Worm (Caenorhabditis elegans) whole organism, young adult: ENCODE data around the gene F42C5.9.

Experiments used
- B0035.1 ChIP-seq: sonication (generic microtip); optimal IDR thresholded peaks from 2 replicates; lab custom pipeline; 2016; ENCODE audit warnings: missing genetic modification characterization, mild to moderate bottlenecking, missing compliant biosample characterization, missing genotype, missing genetic modification reagents
- B0336.3 ChIP-seq: fragments of 200-800 bp; sonication (Bioruptor generic); IDR thresholded peaks from 2 replicates; pipeline ENCODE4 v1.3.6; 2022; ENCODE audit warnings: missing genetic modification characterization, missing compliant biosample characterization
- C17E4.6 ChIP-seq: fragments of 200-800 bp; sonication (Bioruptor generic); IDR thresholded peaks from 2 replicates; pipeline ENCODE4 v1.3.6; 2022; ENCODE audit warnings: missing genetic modification reagents, missing genetic modification characterization, missing compliant biosample characterization
- F22D6.2 ChIP-seq: sonication (generic microtip); optimal IDR thresholded peaks from 2 replicates; lab custom pipeline; 2016; ENCODE audit warnings: mild to moderate bottlenecking, missing genetic modification characterization, missing compliant biosample characterization
- T07F8.4 ChIP-seq: sonication (generic microtip); optimal IDR thresholded peaks from 2 replicates; lab custom pipeline; 2016; ENCODE audit warnings: mild to moderate bottlenecking, missing genetic modification characterization, moderate library complexity, missing compliant biosample characterization
- T26A5.8 ChIP-seq: sonication (generic microtip); optimal IDR thresholded peaks from 2 replicates; lab custom pipeline; 2016; ENCODE audit warnings: missing genetic modification characterization, missing compliant biosample characterization
- Y53G8AR.9 ChIP-seq: fragments of 200-800 bp; sonication (Bioruptor generic); conservative IDR thresholded peaks from 2 replicates; pipeline ENCODE4 v1.3.6; 2022; ENCODE audit warnings: missing genetic modification reagents, missing genetic modification characterization, missing compliant biosample characterization
- Y95B8A.8 ChIP-seq: fragments of 200-800 bp; sonication (Bioruptor generic); IDR thresholded peaks from 2 replicates; pipeline ENCODE4 v1.3.6; 2022; ENCODE audit warnings: missing genetic modification reagents, missing genetic modification characterization, missing compliant biosample characterization
- ZK185.1 ChIP-seq: sonication (generic microtip); optimal IDR thresholded peaks from 2 replicates; lab custom pipeline; 2016; ENCODE audit warnings: mild to moderate bottlenecking, missing genetic modification characterization, missing compliant biosample characterization; ENCODE audit not compliant: poor library complexity, severe bottlenecking
- aptf-3 ChIP-seq: fragments of 200-800 bp; sonication (Bioruptor generic); IDR thresholded peaks from 2 replicates; pipeline ENCODE4 v1.3.6; 2022; ENCODE audit warnings: missing genetic modification characterization, missing compliant biosample characterization
- atf-7 ChIP-seq: sonication (generic microtip); optimal IDR thresholded peaks from 2 replicates; lab custom pipeline; 2017; ENCODE audit warnings: mild to moderate bottlenecking, missing genetic modification characterization, missing compliant biosample characterization
- athp-1 ChIP-seq: sonication (generic microtip); optimal IDR thresholded peaks from 2 replicates; lab custom pipeline; 2017; ENCODE audit warnings: mild to moderate bottlenecking, missing genetic modification characterization, missing compliant biosample characterization
- attf-5 ChIP-seq: fragments of 200-800 bp; sonication (Bioruptor generic); optimal IDR thresholded peaks from 2 replicates; lab custom pipeline; 2018; ENCODE audit warnings: mild to moderate bottlenecking, missing genetic modification characterization, missing compliant biosample characterization
- bed-1 ChIP-seq: fragments of 200-800 bp; sonication (Bioruptor generic); IDR thresholded peaks from 2 replicates; pipeline ENCODE4 v1.3.6; 2022; ENCODE audit warnings: missing genetic modification reagents, missing genetic modification characterization, missing compliant biosample characterization
- bed-2 ChIP-seq: fragments of 200-800 bp; sonication (Bioruptor generic); IDR thresholded peaks from 2 replicates; pipeline ENCODE4 v1.3.6; 2022; ENCODE audit warnings: missing genetic modification reagents, missing genetic modification characterization, missing compliant biosample characterization
- ceh-27 ChIP-seq: fragments of 200-800 bp; sonication (Bioruptor generic); optimal IDR thresholded peaks from 2 replicates; lab custom pipeline; 2018; ENCODE audit warnings: mild to moderate bottlenecking, missing genetic modification characterization, moderate library complexity, missing compliant biosample characterization
- ceh-58 ChIP-seq: fragments of 200-800 bp; sonication (Bioruptor generic); IDR thresholded peaks from 2 replicates; pipeline ENCODE4 v1.3.6; 2022; ENCODE audit warnings: missing genetic modification characterization, missing compliant biosample characterization
- ceh-79 ChIP-seq: sonication (generic microtip); optimal IDR thresholded peaks from 2 replicates; lab custom pipeline; 2017; ENCODE audit warnings: mild to moderate bottlenecking, missing genetic modification characterization, missing compliant biosample characterization
- dox-1 ChIP-seq: fragments of 200-800 bp; sonication (Bioruptor generic); IDR thresholded peaks from 2 replicates; pipeline ENCODE4 v1.3.6; 2022; ENCODE audit warnings: missing genetic modification reagents, missing genetic modification characterization, missing compliant biosample characterization
- dpff-1 ChIP-seq: sonication (generic microtip); optimal IDR thresholded peaks from 2 replicates; lab custom pipeline; 2017; ENCODE audit warnings: mild to moderate bottlenecking, missing genetic modification characterization, missing compliant biosample characterization
- efl-1 ChIP-seq: fragments of 150-350 bp; optimal IDR thresholded peaks from 2 replicates; lab custom pipeline; 2014; ENCODE audit warnings: missing biosample characterization, missing genetic modification reagents, missing genetic modification characterization
- egl-44 ChIP-seq: fragments of 200-800 bp; sonication (Bioruptor generic); IDR thresholded peaks from 2 replicates; pipeline ENCODE4 v1.3.6; 2022; ENCODE audit warnings: missing genetic modification reagents, missing genetic modification characterization, missing compliant biosample characterization
- fkh-3 ChIP-seq: sonication (generic microtip); optimal IDR thresholded peaks from 2 replicates; lab custom pipeline; 2016; ENCODE audit warnings: mild to moderate bottlenecking, missing genetic modification characterization, missing compliant biosample characterization
- gei-17 ChIP-seq: fragments of 200-800 bp; sonication (Bioruptor generic); optimal IDR thresholded peaks from 2 replicates; lab custom pipeline; 2018; ENCODE audit warnings: mild to moderate bottlenecking, missing genetic modification characterization, missing compliant biosample characterization
- hrde-1 ChIP-seq: sonication (generic microtip); optimal IDR thresholded peaks from 2 replicates; lab custom pipeline; 2016; ENCODE audit warnings: missing genetic modification characterization, mild to moderate bottlenecking, missing compliant biosample characterization, moderate library complexity, missing genotype, missing genetic modification reagents, borderline replicate concordance
- hsf-1 ChIP-seq: fragments of 200-800 bp; sonication (Bioruptor generic); IDR thresholded peaks from 2 replicates; pipeline ENCODE4 v1.3.6; 2022; ENCODE audit warnings: missing genetic modification reagents, missing genetic modification characterization, missing compliant biosample characterization
- lag-1 ChIP-seq: fragments of 200-800 bp; sonication (Bioruptor generic); IDR thresholded peaks from 2 replicates; pipeline ENCODE4 v1.3.6; 2022; ENCODE audit warnings: missing genetic modification reagents, missing genetic modification characterization, missing compliant biosample characterization
- let-526 ChIP-seq: fragments of 200-800 bp; sonication (Bioruptor generic); IDR thresholded peaks from 2 replicates; pipeline ENCODE4 v1.3.6; 2022; ENCODE audit warnings: missing genetic modification reagents, missing genetic modification characterization, missing compliant biosample characterization
- lsy-27 ChIP-seq: sonication (generic microtip); optimal IDR thresholded peaks from 2 replicates; lab custom pipeline; 2017; ENCODE audit warnings: missing genetic modification characterization, mild to moderate bottlenecking, missing compliant biosample characterization, antibody characterized with exemption, missing genotype, borderline replicate concordance; ENCODE audit not compliant: insufficient read depth
- madf-10 ChIP-seq: sonication (generic microtip); optimal IDR thresholded peaks from 2 replicates; lab custom pipeline; 2016; ENCODE audit warnings: mild to moderate bottlenecking, missing genetic modification characterization, missing compliant biosample characterization
- madf-6 ChIP-seq: fragments of 200-800 bp; sonication (Bioruptor generic); IDR thresholded peaks from 2 replicates; pipeline ENCODE4 v1.3.6; 2022; ENCODE audit warnings: missing genetic modification reagents, missing genetic modification characterization, missing compliant biosample characterization
- mes-4 ChIP-seq: sonication (generic microtip); optimal IDR thresholded peaks from 2 replicates; lab custom pipeline; 2016; ENCODE audit warnings: missing genotype, missing genetic modification characterization, missing compliant biosample characterization
- nhr-120 ChIP-seq: fragments of 200-800 bp; sonication (Bioruptor generic); IDR thresholded peaks from 2 replicates; pipeline ENCODE4 v1.3.6; 2022; ENCODE audit warnings: missing genetic modification characterization, missing compliant biosample characterization
- nhr-80 ChIP-seq: sonication (generic microtip); optimal IDR thresholded peaks from 2 replicates; lab custom pipeline; 2016; ENCODE audit warnings: missing genetic modification characterization, missing compliant biosample characterization
- pbrm-1 ChIP-seq: fragments of 200-800 bp; sonication (Bioruptor generic); IDR thresholded peaks from 2 replicates; pipeline ENCODE4 v1.3.6; 2022; ENCODE audit warnings: missing genetic modification reagents, missing genetic modification characterization, missing compliant biosample characterization
- rcor-1 ChIP-seq: fragments of 200-800 bp; sonication (Bioruptor generic); IDR thresholded peaks from 2 replicates; pipeline ENCODE4 v1.3.6; 2022; ENCODE audit warnings: missing genetic modification reagents, missing genetic modification characterization, missing compliant biosample characterization
- rpc-1 ChIP-seq, 2 experiments: fragments of 150-350 bp in 1 of 2; sonication (generic microtip) in 1 of 2; optimal IDR thresholded peaks; 2 replicates each; lab custom pipeline; 2014 to 2018; ENCODE audit warnings: missing biosample characterization in 1 of 2, missing genetic modification characterization in 1 of 2, missing genetic modification reagents in 1 of 2, missing genotype in 1 of 2
- sdz-38 ChIP-seq: sonication (generic microtip); optimal IDR thresholded peaks from 2 replicates; lab custom pipeline; 2016; ENCODE audit warnings: missing genotype, missing genetic modification characterization, missing compliant biosample characterization
- snpc-3.4 ChIP-seq: sonication (generic microtip); optimal IDR thresholded peaks from 2 replicates; lab custom pipeline; 2017; ENCODE audit warnings: missing genetic modification characterization, mild to moderate bottlenecking, missing compliant biosample characterization, antibody characterized with exemption, moderate library complexity, missing genotype, missing genetic modification reagents
- snpc-4 ChIP-seq, 5 experiments: fragments of 150-350 bp in 1 of 5; sonication (generic microtip) in 4 of 5; optimal IDR thresholded peaks; 2 replicates each; lab custom pipeline; 2014 to 2018; ENCODE audit warnings: missing genetic modification characterization in 5 of 5, missing biosample characterization in 3 of 5, antibody characterized with exemption in 2 of 5, mild to moderate bottlenecking in 2 of 5, missing compliant biosample characterization in 2 of 5, missing genotype in 2 of 5, moderate library complexity in 2 of 5, missing genetic modification reagents in 1 of 5
- somi-1 ChIP-seq: fragments of 200-800 bp; sonication (Bioruptor generic); optimal IDR thresholded peaks from 2 replicates; lab custom pipeline; 2018; ENCODE audit warnings: mild to moderate bottlenecking, missing genetic modification characterization, missing compliant biosample characterization
- tlf-1 ChIP-seq: fragments of 200-800 bp; sonication (Bioruptor generic); optimal IDR thresholded peaks from 2 replicates; lab custom pipeline; 2018; ENCODE audit warnings: mild to moderate bottlenecking, missing genetic modification characterization, missing compliant biosample characterization
- zfh-2 ChIP-seq: fragments of 200-800 bp; sonication (Bioruptor generic); conservative IDR thresholded peaks from 2 replicates; pipeline ENCODE4 v1.3.6; 2022; ENCODE audit warnings: missing genetic modification reagents, missing genetic modification characterization, missing compliant biosample characterization
- zim-3 ChIP-seq: sonication (generic microtip); optimal IDR thresholded peaks from 2 replicates; lab custom pipeline; 2017; ENCODE audit warnings: mild to moderate bottlenecking, missing genetic modification characterization, moderate library complexity, missing compliant biosample characterization
- ztf-22 ChIP-seq: fragments of 200-800 bp; sonication (Bioruptor generic); optimal IDR thresholded peaks from 2 replicates; lab custom pipeline; 2018; ENCODE audit warnings: mild to moderate bottlenecking, missing genetic modification characterization, moderate library complexity, missing compliant biosample characterization
- ztf-25 ChIP-seq: fragments of 200-800 bp; sonication (Bioruptor generic); IDR thresholded peaks from 2 replicates; pipeline ENCODE4 v1.3.6; 2022; ENCODE audit warnings: missing genetic modification reagents, missing genetic modification characterization, missing compliant biosample characterization
- ztf-28 ChIP-seq: fragments of 200-800 bp; sonication (Bioruptor generic); IDR thresholded peaks from 2 replicates; pipeline ENCODE4 v1.3.6; 2022; ENCODE audit warnings: missing genetic modification reagents, missing genetic modification characterization, missing compliant biosample characterization
- ztf-6 ChIP-seq: fragments of 200-800 bp; sonication (Bioruptor generic); IDR thresholded peaks from 2 replicates; pipeline ENCODE4 v1.3.6; 2022; ENCODE audit warnings: missing genetic modification reagents, missing genetic modification characterization, missing compliant biosample characterization

Gene F42C5.9

DNA sequence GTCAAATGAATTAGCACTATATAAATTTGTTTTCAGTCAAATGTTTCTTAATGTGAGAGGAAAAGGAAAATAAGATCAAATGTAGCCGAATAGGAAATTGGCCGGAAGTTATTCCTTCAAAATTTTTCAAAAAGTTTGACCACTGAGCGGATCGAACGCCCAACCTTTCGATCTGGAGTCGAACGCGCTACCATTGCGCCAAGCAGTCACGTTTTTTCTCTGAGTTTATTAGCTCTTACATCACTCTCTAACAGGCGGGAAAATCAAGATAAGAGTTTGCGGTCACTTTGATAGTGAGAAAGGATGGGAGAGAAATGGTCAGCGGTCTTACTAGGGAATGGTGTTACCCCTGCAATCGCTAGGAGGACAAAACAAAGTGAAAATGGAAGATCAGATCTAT, 27.1 kb upstream of the F42C5.9 start:
- TF ChIP-seq bed-1 (GFP tag; lab: Robert Waterston, UW) (no peak), snpc-4 (GFP tag; optimal IDR thresholded peaks at IDR 0.05; lab: Kevin White, UChicago) (peak; percentile 52), snpc-4 (tag; optimal IDR thresholded peaks at IDR 0.05; lab: Kevin White, UChicago) (peak in 1 of 4 experiments; percentile 70), athp-1 (tag; lab: Kevin White, UChicago) (peak; percentile 19), lag-1 (GFP tag; lab: Robert Waterston, UW) (no peak), let-526 (no peak), ztf-25 (0 out of 2 replicates have a peak, but pooled peaks have one; percentile 56), ztf-6 (GFP tag; lab: Robert Waterston, UW) (no peak), madf-10 (tag; lab: Kevin White, UChicago) (no peak), dpff-1 (no peak), T07F8.4 (tag; lab: Kevin White, UChicago) (peak; percentile 32), rcor-1 (GFP tag; lab: Robert Waterston, UW) (peak; percentile 54; the same call in 1 of the 2 replicates), Y95B8A.8 (GFP tag; lab: Robert Waterston, UW) (0 out of 2 replicates have a peak, but pooled peaks have one; percentile 35), lsy-27 (tag; lab: Kevin White, UChicago) (no peak), ceh-27 (GFP tag; lab: Kevin White, UChicago) (no peak), dox-1 (peak; percentile 68), mes-4 (tag; lab: Kevin White, UChicago) (no peak), sdz-38 (tag; lab: Kevin White, UChicago) (no peak), attf-5 (GFP tag; lab: Kevin White, UChicago) (peak; percentile 14), atf-7 (no peak), efl-1 (GFP tag; lab: Kevin White, UChicago) (no peak), madf-6 (peak; percentile 51), rpc-1 (optimal IDR thresholded peaks at IDR 0.05; lab: Kevin White, UChicago) (peak; percentile 81), rpc-1 (tag; optimal IDR thresholded peaks at IDR 0.05; lab: Kevin White, UChicago) (peak; percentile 86), pbrm-1 (GFP tag; lab: Robert Waterston, UW) (0 out of 2 replicates have a peak, but pooled peaks have one; percentile 27), nhr-80 (tag; lab: Kevin White, UChicago) (no peak), egl-44 (no peak), aptf-3 (no peak), Y53G8AR.9 (no peak), ZK185.1 (peak; percentile 31), bed-2 (GFP tag; lab: Robert Waterston, UW) (no peak), hrde-1 (tag; lab: Kevin White, UChicago) (no peak), zim-3 (tag; lab: Kevin White, UChicago) (peak; percentile 24), ztf-28 (GFP tag; lab: Robert Waterston, UW) (peak; percentile 77; the same call in 1 of the 2 replicates), snpc-3.4 (peak; percentile 68), T26A5.8 (tag; lab: Kevin White, UChicago) (no peak), ceh-79 (no peak), gei-17 (no peak), zfh-2 (GFP tag; lab: Robert Waterston, UW) (no peak), nhr-120 (no peak), B0035.1 (tag; lab: Kevin White, UChicago) (no peak), hsf-1 (GFP tag; lab: Robert Waterston, UW) (no peak), ztf-22 (no peak), B0336.3 (no peak), somi-1 (GFP tag; lab: Kevin White, UChicago) (no peak), F22D6.2 (tag; lab: Kevin White, UChicago) (no peak), ceh-58 (GFP tag; lab: Robert Waterston, UW) (no peak), C17E4.6 (GFP tag; lab: Robert Waterston, UW) (no peak), tlf-1 (GFP tag; lab: Kevin White, UChicago) (no peak), fkh-3 (tag; lab: Kevin White, UChicago) (no peak)
